Worm (Caenorhabditis elegans) whole organism, L2 larva: Measurements from ENCODE around the gene ify-1.

ENCODE experiments used
- C34F6.9 ChIP-seq: fragments of 150-350 bp; optimal IDR thresholded peaks from 2 replicates; lab custom pipeline; 2014; ENCODE audit warnings: missing biosample characterization, missing genetic modification characterization
- F13H6.1 ChIP-seq: sonication (generic microtip); optimal IDR thresholded peaks from 2 replicates; lab custom pipeline; 2016; ENCODE audit warnings: missing genetic modification characterization, missing compliant biosample characterization
- R02D3.7 ChIP-seq: fragments of 150-350 bp; optimal IDR thresholded peaks from 2 replicates; lab custom pipeline; 2014; ENCODE audit warnings: missing biosample characterization, missing genetic modification characterization
- Y55F3AM.14 ChIP-seq: fragments of 200-800 bp; sonication (Bioruptor generic); optimal IDR thresholded peaks from 2 replicates; lab custom pipeline; 2018; ENCODE audit warnings: mild to moderate bottlenecking, missing genetic modification characterization, missing compliant biosample characterization
- ZK546.5 ChIP-seq: sonication (generic microtip); optimal IDR thresholded peaks from 2 replicates; lab custom pipeline; 2017; ENCODE audit warnings: missing biosample characterization, missing genetic modification characterization
- aly-2 ChIP-seq: fragments of 150-350 bp; optimal IDR thresholded peaks from 2 replicates; lab custom pipeline; 2014; ENCODE audit warnings: missing biosample characterization, missing genetic modification characterization
- ama-1 ChIP-seq: fragments of 150-350 bp; optimal IDR thresholded peaks from 2 replicates; lab custom pipeline; 2018; ENCODE audit warnings: inconsistent platforms
- blmp-1 ChIP-seq: sonication (generic microtip); optimal IDR thresholded peaks from 2 replicates; lab custom pipeline; 2017; ENCODE audit warnings: missing genetic modification characterization, mild to moderate bottlenecking, missing compliant biosample characterization, antibody characterized with exemption, moderate library complexity; ENCODE audit not compliant: insufficient read depth
- ceh-16 ChIP-seq: fragments of 150-350 bp; optimal IDR thresholded peaks from 2 replicates; lab custom pipeline; 2014; ENCODE audit warnings: missing biosample characterization, missing genetic modification characterization
- ceh-82 ChIP-seq: fragments of 150-350 bp; optimal IDR thresholded peaks from 2 replicates; lab custom pipeline; 2014; ENCODE audit warnings: missing biosample characterization, missing genetic modification characterization
- crh-2 ChIP-seq: sonication (generic microtip); optimal IDR thresholded peaks from 2 replicates; lab custom pipeline; 2017; ENCODE audit warnings: missing biosample characterization, missing genetic modification characterization
- dmd-4 ChIP-seq: sonication (generic microtip); optimal IDR thresholded peaks from 2 replicates; lab custom pipeline; 2017; ENCODE audit warnings: missing biosample characterization, missing genetic modification characterization
- elt-1 ChIP-seq: fragments of 150-350 bp; optimal IDR thresholded peaks from 2 replicates; lab custom pipeline; 2014; ENCODE audit warnings: missing biosample characterization, missing genetic modification characterization
- elt-3 ChIP-seq: sonication (generic microtip); optimal IDR thresholded peaks from 2 replicates; lab custom pipeline; 2017; ENCODE audit warnings: missing biosample characterization, missing genetic modification characterization
- fos-1 ChIP-seq: fragments of 150-350 bp; optimal IDR thresholded peaks from 2 replicates; lab custom pipeline; 2014; ENCODE audit warnings: missing biosample characterization, missing genetic modification characterization
- gmeb-1 ChIP-seq: fragments of 150-350 bp; optimal IDR thresholded peaks from 2 replicates; lab custom pipeline; 2014; ENCODE audit warnings: missing biosample characterization, missing genetic modification characterization
- lin-11 ChIP-seq: fragments of 150-350 bp; sonication (generic microtip); optimal IDR thresholded peaks from 2 replicates; lab custom pipeline; 2014; ENCODE audit warnings: missing biosample characterization, missing genetic modification characterization, inconsistent platforms, mixed read lengths
- lin-13 ChIP-seq: fragments of 150-350 bp; optimal IDR thresholded peaks from 2 replicates; lab custom pipeline; 2014; ENCODE audit warnings: missing biosample characterization, missing genetic modification reagents, missing genetic modification characterization
- lin-39 ChIP-seq: fragments of 150-350 bp; optimal IDR thresholded peaks from 2 replicates; lab custom pipeline; 2014; ENCODE audit warnings: missing biosample characterization, missing genetic modification reagents, missing genetic modification characterization
- lsy-2 ChIP-seq, 2 experiments: fragments of 150-350 bp in 1 of 2; sonication (generic microtip) in 1 of 2; optimal IDR thresholded peaks; 2 replicates each; lab custom pipeline; 2014 to 2017; ENCODE audit warnings: missing biosample characterization in 2 of 2, missing genetic modification characterization in 2 of 2
- mbf-1 ChIP-seq: sonication (generic microtip); optimal IDR thresholded peaks from 2 replicates; lab custom pipeline; 2017; ENCODE audit warnings: missing biosample characterization, missing genetic modification characterization
- mdl-1 ChIP-seq, 2 experiments: fragments of 150-350 bp in 1 of 2; sonication (generic microtip) in 1 of 2; optimal IDR thresholded peaks; 2 replicates each; lab custom pipeline; 2017; ENCODE audit warnings: missing biosample characterization in 2 of 2, missing genetic modification characterization in 2 of 2
- nhr-10 ChIP-seq: sonication (generic microtip); optimal IDR thresholded peaks from 2 replicates; lab custom pipeline; 2017; ENCODE audit warnings: missing biosample characterization, missing genetic modification characterization
- nhr-12 ChIP-seq: fragments of 150-350 bp; optimal IDR thresholded peaks from 2 replicates; lab custom pipeline; 2014; ENCODE audit warnings: missing biosample characterization, missing genetic modification characterization
- nhr-21 ChIP-seq: fragments of 150-350 bp; optimal IDR thresholded peaks from 2 replicates; lab custom pipeline; 2014; ENCODE audit warnings: missing biosample characterization, missing genetic modification characterization
- nhr-237 ChIP-seq: fragments of 150-350 bp; optimal IDR thresholded peaks from 2 replicates; lab custom pipeline; 2014; ENCODE audit warnings: missing biosample characterization, missing genetic modification characterization
- nhr-6 ChIP-seq: fragments of 150-350 bp; optimal IDR thresholded peaks from 2 replicates; lab custom pipeline; 2014; ENCODE audit warnings: missing biosample characterization, missing genetic modification characterization
- peb-1 ChIP-seq: fragments of 150-350 bp; optimal IDR thresholded peaks from 2 replicates; lab custom pipeline; 2014; ENCODE audit warnings: missing biosample characterization, missing genetic modification characterization
- sem-4 ChIP-seq: fragments of 150-350 bp; optimal IDR thresholded peaks from 2 replicates; lab custom pipeline; 2014; ENCODE audit warnings: missing biosample characterization, missing genetic modification reagents, missing genetic modification characterization
- sma-3 ChIP-seq: sonication (generic microtip); optimal IDR thresholded peaks from 2 replicates; lab custom pipeline; 2016; ENCODE audit warnings: missing genetic modification reagents, missing genetic modification characterization, missing compliant biosample characterization
- sma-9 ChIP-seq, 2 experiments: fragments of 150-350 bp in 1 of 2; sonication (generic microtip) in 1 of 2; optimal IDR thresholded peaks; 2 replicates each; lab custom pipeline; 2014 to 2016; ENCODE audit warnings: missing genetic modification characterization in 2 of 2, mild to moderate bottlenecking in 1 of 2, missing biosample characterization in 1 of 2, missing compliant biosample characterization in 1 of 2, missing genetic modification reagents in 1 of 2, moderate library complexity in 1 of 2
- snpc-4 ChIP-seq: fragments of 150-350 bp; optimal IDR thresholded peaks from 2 replicates; lab custom pipeline; 2014; ENCODE audit warnings: missing biosample characterization, missing genetic modification characterization
- unc-55 ChIP-seq: fragments of 150-350 bp; sonication (generic microtip); optimal IDR thresholded peaks from 3 replicates; lab custom pipeline; 2014; ENCODE audit warnings: missing biosample characterization, missing genetic modification reagents, missing genetic modification characterization
- unc-62 ChIP-seq: fragments of 150-350 bp; optimal IDR thresholded peaks from 2 replicates; lab custom pipeline; 2014; ENCODE audit warnings: missing biosample characterization, missing genetic modification reagents, missing genetic modification characterization
- zag-1 ChIP-seq: fragments of 150-350 bp; optimal IDR thresholded peaks from 2 replicates; lab custom pipeline; 2014; ENCODE audit warnings: missing biosample characterization, missing genetic modification characterization
- ztf-1 ChIP-seq: fragments of 200-800 bp; sonication (Bioruptor generic); conservative IDR thresholded peaks from 2 replicates; pipeline ENCODE4 v1.3.6; 2022; ENCODE audit warnings: missing genetic modification characterization, missing compliant biosample characterization
- ztf-11 ChIP-seq: sonication (generic microtip); optimal IDR thresholded peaks from 2 replicates; lab custom pipeline; 2017; ENCODE audit warnings: missing biosample characterization, missing genetic modification characterization
- ztf-4 ChIP-seq: fragments of 150-350 bp; optimal IDR thresholded peaks from 2 replicates; lab custom pipeline; 2014; ENCODE audit warnings: missing biosample characterization, missing genetic modification characterization

The ify-1 gene

ce11 chrII:5016144-5016543 lies 38.8 kb downstream of the ify-1 start:
- no peak for TF ChIP-seq snpc-4 (tag; lab: Kevin White, UChicago)
- TF ChIP-seq dmd-4 (tag; lab: Kevin White, UChicago) = no peak
- TF ChIP-seq peb-1 = no peak
- TF ChIP-seq ceh-16 (tag; lab: Kevin White, UChicago) = no peak
- TF ChIP-seq unc-55 (GFP tag; lab: Kevin White, UChicago) = no peak
- no peak for TF ChIP-seq ztf-1 (GFP tag; lab: Robert Waterston, UW)
- TF ChIP-seq nhr-10 = no peak
- no peak for TF ChIP-seq nhr-12 (tag; lab: Kevin White, UChicago)
- no peak for TF ChIP-seq sma-3 (GFP tag; lab: Kevin White, UChicago)
- TF ChIP-seq sem-4 (tag; lab: Kevin White, UChicago) = no peak
- TF ChIP-seq unc-62 (GFP tag; lab: Kevin White, UChicago) = no peak
- TF ChIP-seq nhr-237 (tag; lab: Kevin White, UChicago) = no peak
- TF ChIP-seq elt-3 (tag; lab: Kevin White, UChicago) = no peak
- TF ChIP-seq lin-39 (tag; lab: Kevin White, UChicago) = no peak
- TF ChIP-seq lsy-2 (tag; optimal IDR thresholded peaks at IDR 0.05; lab: Kevin White, UChicago) = no peak
- TF ChIP-seq zag-1 (tag; lab: Kevin White, UChicago) = no peak

- TF ChIP-seq mdl-1 (tag; optimal IDR thresholded peaks at IDR 0.05; lab: Kevin White, UChicago) = no peak
- TF ChIP-seq fos-1 (tag; lab: Kevin White, UChicago) = no peak
- TF ChIP-seq elt-3 (tag; lab: Kevin White, UChicago) = no peak
- TF ChIP-seq sem-4 (tag; lab: Kevin White, UChicago) = no peak
- TF ChIP-seq R02D3.7 (tag; lab: Kevin White, UChicago) = no peak
- no peak for TF ChIP-seq lin-11 (tag; lab: Kevin White, UChicago)
- TF ChIP-seq ztf-4 (tag; lab: Kevin White, UChicago) = no peak
- TF ChIP-seq ZK546.5 = no peak
- TF ChIP-seq unc-62 (GFP tag; lab: Kevin White, UChicago) = no peak
- TF ChIP-seq sma-3 (GFP tag; lab: Kevin White, UChicago) = no peak
- TF ChIP-seq ama-1 (lab: Kevin White, UChicago) = no peak
- TF ChIP-seq mbf-1 (tag; lab: Kevin White, UChicago) = no peak
- no peak for TF ChIP-seq crh-2 (tag; lab: Kevin White, UChicago)
- TF ChIP-seq C34F6.9 (tag; lab: Kevin White, UChicago) = no peak
- TF ChIP-seq zag-1 (tag; lab: Kevin White, UChicago) = no peak
- no peak for TF ChIP-seq Y55F3AM.14 (GFP tag; lab: Kevin White, UChicago)
- TF ChIP-seq, all 48 proteins: peak for 0
Observed at ce11 chrII:5014399-5014798, 40.6 kb downstream of the ify-1 start, which contains the start of gene F59A6.2. Gene F59A6.2, plus strand, starts transcription at chrII:5014699.

- TF ChIP-seq blmp-1 (tag; lab: Kevin White, UChicago) (no peak), unc-55 (GFP tag; lab: Kevin White, UChicago) (no peak), mdl-1 (tag; optimal IDR thresholded peaks at IDR 0.05; lab: Kevin White, UChicago) (no peak), lin-13 (GFP tag; lab: Kevin White, UChicago) (no peak), ceh-82 (tag; lab: Kevin White, UChicago) (no peak), nhr-12 (tag; lab: Kevin White, UChicago) (no peak), nhr-21 (no peak), sma-9 (GFP tag; optimal IDR thresholded peaks at IDR 0.05; lab: Kevin White, UChicago) (no peak), sma-9 (tag; optimal IDR thresholded peaks at IDR 0.05; lab: Kevin White, UChicago) (no peak), ztf-4 (tag; lab: Kevin White, UChicago) (no peak), gmeb-1 (tag; lab: Kevin White, UChicago) (no peak), ztf-11 (tag; lab: Kevin White, UChicago) (no peak), ceh-16 (tag; lab: Kevin White, UChicago) (no peak), ZK546.5 (no peak), crh-2 (tag; lab: Kevin White, UChicago) (no peak), aly-2 (tag; lab: Kevin White, UChicago) (no peak), elt-1 (tag; lab: Kevin White, UChicago) (no peak), F13H6.1 (tag; lab: Kevin White, UChicago) (no peak), nhr-6 (tag; lab: Kevin White, UChicago) (no peak), lsy-2 (tag; optimal IDR thresholded peaks at IDR 0.05; lab: Kevin White, UChicago) (no peak), sma-3 (GFP tag; lab: Kevin White, UChicago) (no peak)
Observed at ce11 chrII:5011978-5012377, 43.0 kb downstream of the ify-1 start, which contains the start of gene F59A6.12. Gene F59A6.12, minus strand, starts transcription at chrII:5012078.
